Worm (Caenorhabditis elegans) whole organism, midembryonic: ENCODE results near the gene mrpl-37.

Experiments
- T22C8.4 ChIP-seq: fragments of 200-800 bp; sonication (Bioruptor generic); IDR thresholded peaks from 2 replicates; pipeline ENCODE4 v1.3.6; 2022; ENCODE audit warnings: missing genetic modification characterization, missing compliant biosample characterization
- cog-1 ChIP-seq: sonication (generic microtip); optimal IDR thresholded peaks from 2 replicates; lab custom pipeline; 2016; ENCODE audit warnings: missing genetic modification characterization, missing compliant biosample characterization
- flt-1 ChIP-seq: fragments of 200-800 bp; sonication (Bioruptor generic); IDR thresholded peaks from 2 replicates; pipeline ENCODE4 v1.3.6; 2022; ENCODE audit warnings: missing genetic modification characterization, missing compliant biosample characterization
- klf-2 ChIP-seq: fragments of 200-800 bp; sonication (Bioruptor generic); conservative IDR thresholded peaks from 2 replicates; pipeline ENCODE4 v1.3.6; 2022; ENCODE audit warnings: missing genetic modification reagents, missing genetic modification characterization, missing compliant biosample characterization
- med-1 ChIP-seq: sonication (generic microtip); optimal IDR thresholded peaks from 2 replicates; lab custom pipeline; 2017; ENCODE audit warnings: missing genetic modification characterization, mild to moderate bottlenecking, missing compliant biosample characterization, antibody characterized with exemption, missing genetic modification reagents; ENCODE audit not compliant: insufficient read depth
- ref-1 ChIP-seq: fragments of 200-800 bp; sonication (Bioruptor generic); conservative IDR thresholded peaks from 2 replicates; pipeline ENCODE4 v1.3.6; 2022; ENCODE audit warnings: missing genetic modification reagents, missing genetic modification characterization, missing compliant biosample characterization
- tab-1 ChIP-seq: fragments of 200-800 bp; sonication (Bioruptor generic); IDR thresholded peaks from 2 replicates; pipeline ENCODE4 v1.3.6; 2022; ENCODE audit warnings: missing genetic modification characterization, missing compliant biosample characterization
- ztf-23 ChIP-seq: fragments of 200-800 bp; sonication (Bioruptor generic); IDR thresholded peaks from 2 replicates; pipeline ENCODE4 v1.3.6; 2022; ENCODE audit warnings: missing genetic modification reagents, missing genetic modification characterization, missing compliant biosample characterization
- ztf-29 ChIP-seq: fragments of 200-800 bp; sonication (Bioruptor generic); IDR thresholded peaks from 2 replicates; pipeline ENCODE4 v1.3.6; 2022; ENCODE audit warnings: missing genetic modification reagents, missing genetic modification characterization, missing compliant biosample characterization

The mrpl-37 gene

DNA sequence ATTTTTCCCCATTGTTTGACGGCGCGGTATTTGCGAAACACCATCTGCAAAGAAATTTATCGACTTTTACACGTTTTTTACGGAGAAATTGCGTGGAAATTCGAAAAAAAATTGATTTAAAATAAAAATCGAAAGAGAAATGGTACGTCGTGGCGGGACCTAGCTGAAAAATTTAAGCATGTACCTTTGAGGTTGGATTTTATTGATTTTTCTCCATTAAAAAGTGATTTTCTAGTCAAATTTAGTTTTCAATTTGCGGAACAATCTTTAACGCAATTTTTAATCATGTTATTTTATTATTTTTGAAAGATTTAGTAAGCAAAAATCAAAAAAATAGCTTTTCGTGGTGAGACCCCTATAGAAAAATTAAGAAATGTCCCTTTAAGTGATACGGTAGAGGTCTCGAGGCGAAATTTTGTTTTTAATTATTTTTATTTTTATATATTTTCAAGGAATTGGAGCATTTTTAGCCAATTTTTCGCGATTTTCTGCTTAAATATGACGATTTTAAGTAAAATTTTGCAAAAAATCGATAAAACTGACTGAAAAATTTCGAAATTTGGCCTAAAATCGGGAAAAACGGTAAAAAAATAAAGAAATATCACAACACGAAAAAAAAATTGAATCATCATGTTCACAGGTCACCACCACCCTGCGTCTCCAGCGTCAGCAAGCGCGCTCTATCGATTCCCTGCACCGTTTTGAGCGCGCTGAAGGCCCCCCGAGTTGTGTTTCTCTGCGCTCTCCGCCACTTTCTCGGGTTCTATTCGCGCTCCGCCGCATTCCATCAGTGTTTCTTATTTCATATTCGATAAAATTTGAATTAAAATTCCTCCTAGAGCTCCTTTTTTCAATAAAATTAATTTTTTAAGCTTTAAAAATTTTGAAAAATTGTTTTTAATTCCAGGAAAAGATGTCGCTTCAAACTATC lies at the start of gene mrpl-37, which contains the start of gene lin-38:
Gene mrpl-37, minus strand, starts transcription at position 51 of the 931 bp plus-strand sequence.
Gene lin-38, plus strand, starts transcription at position 908 of the 931 bp plus-strand sequence.
- TF ChIP-seq flt-1 (GFP tag; lab: Robert Waterston, UW) (no peak; the same call in 1 of the 2 replicates), med-1 (GFP tag; lab: Kevin White, UChicago) (no peak), ref-1 (GFP tag; lab: Robert Waterston, UW) (no peak), tab-1 (GFP tag; lab: Robert Waterston, UW) (no peak), cog-1 (tag; lab: Kevin White, UChicago) (peak; percentile 33), T22C8.4 (GFP tag; lab: Robert Waterston, UW) (peak; percentile 24; the same call in 1 of the 2 replicates)

DNA sequence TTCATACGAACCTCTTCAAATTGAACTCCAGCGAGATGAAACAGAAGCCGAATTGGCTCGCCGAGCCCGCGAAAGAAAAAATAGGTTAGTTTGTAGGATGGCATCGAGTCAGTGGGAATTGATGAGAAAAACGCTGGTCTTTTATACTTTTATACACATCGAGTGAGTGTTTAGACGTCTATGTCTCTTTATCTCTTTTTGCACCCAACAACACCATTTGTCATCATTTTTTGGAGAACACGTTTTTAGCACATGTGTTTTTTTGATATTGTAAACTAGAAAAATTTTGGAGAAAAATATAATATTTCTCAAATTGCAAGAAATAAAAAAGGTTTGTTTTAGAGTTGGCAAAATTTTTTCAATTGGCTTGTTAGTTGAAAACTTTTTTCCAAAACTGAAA lies 49.5 kb upstream of the mrpl-37 start, which contains the start of gene gst-16:
Gene gst-16, minus strand, starts transcription at position 111 of the 400 bp plus-strand sequence.
- TF ChIP-seq klf-2 (GFP tag; lab: Robert Waterston, UW) (no peak), ztf-29 (GFP tag; lab: Robert Waterston, UW) (no peak), ref-1 (GFP tag; lab: Robert Waterston, UW) (no peak), med-1 (GFP tag; lab: Kevin White, UChicago) (no peak), flt-1 (GFP tag; lab: Robert Waterston, UW) (no peak), cog-1 (tag; lab: Kevin White, UChicago) (no peak), ztf-23 (GFP tag; lab: Robert Waterston, UW) (no peak), T22C8.4 (GFP tag; lab: Robert Waterston, UW) (no peak), tab-1 (GFP tag; lab: Robert Waterston, UW) (no peak)

DNA sequence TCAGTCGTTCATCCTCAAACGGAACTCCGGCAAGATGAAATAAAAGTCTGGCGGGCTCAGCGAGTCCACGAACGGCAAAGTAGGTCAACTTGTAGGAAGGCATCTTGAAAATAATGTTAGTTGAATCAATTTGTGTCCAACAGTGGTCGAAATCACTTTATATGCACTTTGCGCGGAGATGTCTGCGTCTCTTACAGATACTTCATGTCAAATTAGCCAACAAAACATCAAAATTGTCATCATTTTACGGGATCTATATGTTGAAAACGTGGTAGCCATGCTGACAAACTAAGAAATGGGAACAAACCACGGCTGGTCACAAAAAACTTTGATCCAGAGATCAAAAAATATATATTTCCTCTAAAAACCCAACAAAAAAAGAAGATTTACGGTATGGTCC lies 42.9 kb upstream of the mrpl-37 start, which contains the start of gene gst-12:
Gene gst-12, minus strand, starts transcription at position 254 of the 400 bp plus-strand sequence.
- TF ChIP-seq klf-2 (GFP tag; lab: Robert Waterston, UW) (no peak), med-1 (GFP tag; lab: Kevin White, UChicago) (no peak), cog-1 (tag; lab: Kevin White, UChicago) (no peak), ztf-23 (GFP tag; lab: Robert Waterston, UW) (no peak), ref-1 (GFP tag; lab: Robert Waterston, UW) (no peak), ztf-29 (GFP tag; lab: Robert Waterston, UW) (no peak), flt-1 (GFP tag; lab: Robert Waterston, UW) (no peak), T22C8.4 (GFP tag; lab: Robert Waterston, UW) (no peak), tab-1 (GFP tag; lab: Robert Waterston, UW) (no peak)

- no peak for TF ChIP-seq klf-2 (GFP tag; lab: Robert Waterston, UW)
- TF ChIP-seq T22C8.4 (GFP tag; lab: Robert Waterston, UW): no peak
- TF ChIP-seq tab-1 (GFP tag; lab: Robert Waterston, UW): no peak
- no peak for TF ChIP-seq cog-1 (tag; lab: Kevin White, UChicago)
- TF ChIP-seq med-1 (GFP tag; lab: Kevin White, UChicago): no peak
- no peak for TF ChIP-seq ztf-29 (GFP tag; lab: Robert Waterston, UW)
- TF ChIP-seq flt-1 (GFP tag; lab: Robert Waterston, UW): no peak
- TF ChIP-seq ref-1 (GFP tag; lab: Robert Waterston, UW): no peak
- no peak for TF ChIP-seq ztf-23 (GFP tag; lab: Robert Waterston, UW)
These were observed 41.1 kb upstream of the mrpl-37 start, which contains the start of gene gst-14 for ce11 chrII:13616000-13616399. Gene gst-14 (minus strand): TSS chrII:13616100.

ce11 chrII:13614516-13614915 lies 39.6 kb upstream of the mrpl-37 start:
- TF ChIP-seq ztf-29 (GFP tag; lab: Robert Waterston, UW) (no peak), med-1 (GFP tag; lab: Kevin White, UChicago) (no peak), T22C8.4 (GFP tag; lab: Robert Waterston, UW) (no peak)

ce11 chrII:13613096-13613495 lies 38.2 kb upstream of the mrpl-37 start, which contains the start of gene gst-15:
Gene gst-15 (minus strand): TSS chrII:13613196.
- no peak for TF ChIP-seq T22C8.4 (GFP tag; lab: Robert Waterston, UW)
- TF ChIP-seq ztf-29 (GFP tag; lab: Robert Waterston, UW): no peak
- TF ChIP-seq klf-2 (GFP tag; lab: Robert Waterston, UW): no peak
- no peak for TF ChIP-seq tab-1 (GFP tag; lab: Robert Waterston, UW)
- TF ChIP-seq flt-1 (GFP tag; lab: Robert Waterston, UW): no peak
- no peak for TF ChIP-seq med-1 (GFP tag; lab: Kevin White, UChicago)
- no peak for TF ChIP-seq ref-1 (GFP tag; lab: Robert Waterston, UW)
- TF ChIP-seq cog-1 (tag; lab: Kevin White, UChicago): no peak
- no peak for TF ChIP-seq ztf-23 (GFP tag; lab: Robert Waterston, UW)

DNA sequence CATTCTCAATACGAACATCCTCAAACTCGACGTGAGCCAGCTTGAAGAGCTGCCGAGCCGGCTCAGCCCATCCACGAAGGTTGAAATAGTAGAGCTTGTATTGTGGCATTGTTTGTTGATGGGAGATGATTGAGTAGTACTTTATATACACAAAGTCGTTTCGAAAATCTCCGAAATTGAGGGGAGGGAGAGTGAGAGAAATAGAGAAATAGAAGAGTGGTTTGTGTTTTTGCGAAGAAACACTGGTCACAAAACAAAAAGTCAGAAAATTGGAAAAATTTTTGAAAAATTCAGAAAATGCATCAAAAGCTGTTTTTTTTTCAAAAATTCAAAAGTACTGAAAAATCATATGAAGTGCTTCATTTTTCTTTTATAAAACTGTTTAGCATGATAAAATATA lies 36.3 kb upstream of the mrpl-37 start, which contains the start of gene gst-24:
Gene gst-24, minus strand, starts transcription at position 181 of the 400 bp plus-strand sequence.
- TF ChIP-seq med-1 (GFP tag; lab: Kevin White, UChicago): no peak

- TF ChIP-seq ref-1 (GFP tag; lab: Robert Waterston, UW): no peak
- no peak for TF ChIP-seq med-1 (GFP tag; lab: Kevin White, UChicago)
- TF ChIP-seq T22C8.4 (GFP tag; lab: Robert Waterston, UW): no peak
- no peak for TF ChIP-seq ztf-23 (GFP tag; lab: Robert Waterston, UW)
- no peak for TF ChIP-seq tab-1 (GFP tag; lab: Robert Waterston, UW)
- no peak for TF ChIP-seq cog-1 (tag; lab: Kevin White, UChicago)
- TF ChIP-seq klf-2 (GFP tag; lab: Robert Waterston, UW): no peak
- TF ChIP-seq ztf-29 (GFP tag; lab: Robert Waterston, UW): no peak
- no peak for TF ChIP-seq flt-1 (GFP tag; lab: Robert Waterston, UW)
These were observed 34.8 kb upstream of the mrpl-37 start, which contains the start of gene gst-20 for ce11 chrII:13609655-13610054. Gene gst-20 (minus strand): TSS chrII:13609824.
